Fruit fly (Drosophila melanogaster): ENCODE results near the gene CG10137.

Gene CG10137

dm6 chr2L:19530092-19530491, 3.6 kb downstream of the CG10137 start, which contains the start of gene CG10165:
Gene CG10165 (minus strand): TSS chr2L:19530305.
- TF ChIP-seq Myc (optimal IDR thresholded peaks at IDR 0.05): no peak
- TF ChIP-seq N (GFP tag; optimal IDR thresholded peaks at IDR 0.05): no peak
- peak; percentile 26 for TF ChIP-seq Hr83 (GFP tag; optimal IDR thresholded peaks at IDR 0.05; ENCODE audit: poor library complexity, severe bottlenecking)
- TF ChIP-seq tai (GFP tag; optimal IDR thresholded peaks at IDR 0.05): no peak
- TF ChIP-seq fru (GFP tag; optimal IDR thresholded peaks at IDR 0.05): peak; percentile 91
- no peak for TF ChIP-seq Rel (GFP tag; optimal IDR thresholded peaks at IDR 0.05)
- TF ChIP-seq Rel (tag; optimal IDR thresholded peaks at IDR 0.05): no peak
- peak; percentile 37 for TF ChIP-seq h (GFP tag; optimal IDR thresholded peaks at IDR 0.05)

- TF ChIP-seq pan (optimal IDR thresholded peaks at IDR 0.05) (no peak), Hr83 (GFP tag; optimal IDR thresholded peaks at IDR 0.05; ENCODE audit: poor library complexity, severe bottlenecking) (peak; percentile 92), Rel (GFP tag; optimal IDR thresholded peaks at IDR 0.05) (no peak), Rel (tag; optimal IDR thresholded peaks at IDR 0.05) (peak; percentile 58), OdsH (GFP tag; optimal IDR thresholded peaks at IDR 0.05) (peak; percentile 86), sv (GFP tag; optimal IDR thresholded peaks at IDR 0.05) (peak; percentile 84), h (GFP tag; optimal IDR thresholded peaks at IDR 0.05) (peak; percentile 90), dmrt93B (GFP tag; optimal IDR thresholded peaks at IDR 0.05) (peak; percentile 71), foxo (GFP tag; optimal IDR thresholded peaks at IDR 0.05) (peak; percentile 17 to 92), sage (GFP tag; optimal IDR thresholded peaks at IDR 0.05) (peak; percentile 63), Dfd (GFP tag; optimal IDR thresholded peaks at IDR 0.05) (no peak), Abd-B (GFP tag; optimal IDR thresholded peaks at IDR 0.05) (no peak), Myc (optimal IDR thresholded peaks at IDR 0.05) (peak; percentile 41), fru (GFP tag; optimal IDR thresholded peaks at IDR 0.05) (peak; percentile 90), GATAd (GFP tag; optimal IDR thresholded peaks at IDR 0.05) (peak; percentile 28), brk (GFP tag; optimal IDR thresholded peaks at IDR 0.05) (peak; percentile 82), Hnf4 (GFP tag; optimal IDR thresholded peaks at IDR 0.05) (peak; percentile 91), usp (GFP tag; optimal IDR thresholded peaks at IDR 0.05) (no peak), psq (GFP tag; optimal IDR thresholded peaks at IDR 0.05) (peak; percentile 68), tai (GFP tag; optimal IDR thresholded peaks at IDR 0.05) (no peak), br (GFP tag; optimal IDR thresholded peaks at IDR 0.05) (peak; percentile 89), ey (GFP tag; optimal IDR thresholded peaks at IDR 0.05) (peak; percentile 89), lola (GFP tag; optimal IDR thresholded peaks at IDR 0.05) (no peak), CG9705 (GFP tag; optimal IDR thresholded peaks at IDR 0.05) (peak; percentile 61), woc (GFP tag; optimal IDR thresholded peaks at IDR 0.05) (peak; percentile 89), dl (GFP tag; optimal IDR thresholded peaks at IDR 0.05; ENCODE audit: insufficient read depth in 1 of 2, partially characterized antibody in 2 of 2) (no peak), Hr78 (GFP tag; optimal IDR thresholded peaks at IDR 0.05) (no peak), Sp1 (GFP tag; optimal IDR thresholded peaks at IDR 0.05) (peak; percentile 80), CrebA (GFP tag; optimal IDR thresholded peaks at IDR 0.05; ENCODE audit: borderline replicate concordance) (no peak), rgr (GFP tag; optimal IDR thresholded peaks at IDR 0.05) (peak; percentile 93), HLH106 (tag; optimal IDR thresholded peaks at IDR 0.05) (peak; percentile 85), Jra (GFP tag; optimal IDR thresholded peaks at IDR 0.05) (peak; percentile 61), Mio (GFP tag; optimal IDR thresholded peaks at IDR 0.05) (peak; percentile 63), dsf (GFP tag; optimal IDR thresholded peaks at IDR 0.05; ENCODE audit: borderline replicate concordance) (peak; percentile 50), CG32264 (GFP tag; optimal IDR thresholded peaks at IDR 0.05) (peak; percentile 74), Dif (GFP tag; optimal IDR thresholded peaks at IDR 0.05; ENCODE audit: partially characterized antibody) (no peak), N (GFP tag; optimal IDR thresholded peaks at IDR 0.05) (no peak), jim (GFP tag; optimal IDR thresholded peaks at IDR 0.05) (peak; percentile 2), Vsx2 (GFP tag; optimal IDR thresholded peaks at IDR 0.05; ENCODE audit: partially characterized antibody) (no peak)
Observed at dm6 chr2L:19533247-19533646, 6.8 kb downstream of the CG10137 start, which contains the start of gene CG33116. Gene CG33116 (plus strand): TSS chr2L:19533479.

dm6 chr2L:19535234-19535633, 8.7 kb downstream of the CG10137 start, which contains the start of gene CG31697:
Gene CG31697 (plus strand): TSS chr2L:19535448.
- TF ChIP-seq h (GFP tag; optimal IDR thresholded peaks at IDR 0.05): peak; percentile 86
- no peak for TF ChIP-seq Dif (GFP tag; optimal IDR thresholded peaks at IDR 0.05; ENCODE audit: partially characterized antibody)
- TF ChIP-seq Sp1 (GFP tag; optimal IDR thresholded peaks at IDR 0.05): no peak
